Worm (Caenorhabditis elegans): Measurements from ENCODE around the gene npr-13.

DNA sequence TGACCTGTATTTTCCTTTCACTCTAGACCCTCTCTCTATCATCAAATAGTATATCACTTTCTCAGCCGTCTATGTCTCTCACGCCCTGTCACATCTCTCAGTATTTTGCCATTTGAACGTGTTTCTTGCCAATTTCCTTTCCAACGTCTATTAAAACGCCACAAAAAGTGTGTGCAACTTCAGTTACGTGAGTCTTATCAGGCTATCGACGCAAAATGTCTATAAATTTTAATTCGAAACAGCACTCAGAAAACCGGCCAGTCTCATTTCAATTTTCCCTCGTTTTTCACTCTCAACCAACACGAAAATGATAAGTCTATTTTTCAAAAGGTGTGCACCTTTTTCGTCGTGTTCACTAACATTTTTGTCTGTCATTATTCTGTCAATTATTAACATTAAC, 37.2 kb upstream of the npr-13 start, which contains the start of gene mpst-3:
- TF ChIP-seq mec-3 (tag; optimal IDR thresholded peaks at IDR 0.05; ENCODE audit: borderline replicate concordance) = no peak
- no peak for TF ChIP-seq hlh-13 (GFP tag; optimal IDR thresholded peaks at IDR 0.05)
- no peak for TF ChIP-seq pag-3 (tag; optimal IDR thresholded peaks at IDR 0.05; ENCODE audit: borderline replicate concordance)
- no peak for TF ChIP-seq dmd-4 (tag; optimal IDR thresholded peaks at IDR 0.05; ENCODE audit: borderline replicate concordance)
- no peak for TF ChIP-seq ceh-34 (tag; optimal IDR thresholded peaks at IDR 0.05)
- no peak for TF ChIP-seq nhr-11 (tag; optimal IDR thresholded peaks at IDR 0.05)
- TF ChIP-seq unc-86 (tag; optimal IDR thresholded peaks at IDR 0.05) = no peak

All from whole organism, late embryonic.